Worm (Caenorhabditis elegans) whole organism, L4 larva: ENCODE results near the gene cpr-1.

ENCODE experiments used
- F37D6.2 ChIP-seq: sonication (generic microtip); optimal IDR thresholded peaks from 2 replicates; lab custom pipeline; 2016; ENCODE audit warnings: mild to moderate bottlenecking, missing genetic modification characterization, missing compliant biosample characterization
- F44E2.7 ChIP-seq: fragments of 200-800 bp; sonication (Bioruptor generic); IDR thresholded peaks from 2 replicates; pipeline ENCODE4 v2.1.2; 2022; ENCODE audit warnings: missing genetic modification characterization, missing compliant biosample characterization
- T20F7.1 ChIP-seq: fragments of 200-800 bp; sonication (Bioruptor generic); optimal IDR thresholded peaks from 2 replicates; lab custom pipeline; 2018; ENCODE audit warnings: mild to moderate bottlenecking, missing genetic modification characterization, missing compliant biosample characterization
- Y48G9A.11 ChIP-seq: fragments of 200-800 bp; sonication (Bioruptor generic); IDR thresholded peaks from 2 replicates; pipeline ENCODE4 v1.3.6; 2022; ENCODE audit warnings: missing genetic modification reagents, missing genetic modification characterization, missing compliant biosample characterization
- Y5F2A.4 ChIP-seq: fragments of 200-800 bp; sonication (Bioruptor generic); optimal IDR thresholded peaks from 2 replicates; lab custom pipeline; 2018; ENCODE audit warnings: mild to moderate bottlenecking, missing genetic modification characterization, missing compliant biosample characterization
- Y75B8A.6 ChIP-seq: fragments of 200-800 bp; sonication (Bioruptor generic); IDR thresholded peaks from 2 replicates; pipeline ENCODE4 v1.3.6; 2022; ENCODE audit warnings: missing genetic modification reagents, missing genetic modification characterization, missing compliant biosample characterization
- ZK546.5 ChIP-seq, 2 experiments: sonication (generic microtip); optimal IDR thresholded peaks; 2 replicates each; lab custom pipeline; 2017; ENCODE audit warnings: missing biosample characterization in 2 of 2, missing genetic modification characterization in 2 of 2
- aha-1 ChIP-seq: fragments of 150-350 bp; peaks from one replicate; lab custom pipeline; 2014; ENCODE audit warnings: missing biosample characterization, missing genetic modification characterization
- arid-1 ChIP-seq: fragments of 200-800 bp; sonication (Bioruptor generic); conservative IDR thresholded peaks from 2 replicates; pipeline ENCODE4 v1.3.6; 2022; ENCODE audit warnings: missing genetic modification reagents, missing genetic modification characterization, missing compliant biosample characterization
- ceh-32 ChIP-seq: sonication (generic microtip); optimal IDR thresholded peaks from 2 replicates; lab custom pipeline; 2016; ENCODE audit warnings: mild to moderate bottlenecking, missing genetic modification characterization, missing compliant biosample characterization; ENCODE audit not compliant: poor library complexity
- ceh-82 ChIP-seq: sonication (generic microtip); optimal IDR thresholded peaks from 2 replicates; lab custom pipeline; 2017; ENCODE audit warnings: missing biosample characterization, missing genetic modification characterization
- dmd-8 ChIP-seq: fragments of 200-800 bp; sonication (Bioruptor generic); IDR thresholded peaks from 2 replicates; pipeline ENCODE4 v1.3.6; 2022; ENCODE audit warnings: missing genetic modification characterization, missing compliant biosample characterization
- dmd-9 ChIP-seq: fragments of 200-800 bp; sonication (Bioruptor generic); IDR thresholded peaks from 2 replicates; pipeline ENCODE4 v1.3.6; 2022; ENCODE audit warnings: missing genetic modification reagents, missing genetic modification characterization, missing compliant biosample characterization
- duxl-1 ChIP-seq: sonication (generic microtip); optimal IDR thresholded peaks from 2 replicates; lab custom pipeline; 2016; ENCODE audit warnings: mild to moderate bottlenecking, missing genetic modification characterization, moderate library complexity, missing compliant biosample characterization; ENCODE audit not compliant: poor library complexity
- fkh-10 ChIP-seq: fragments of 150-350 bp; optimal IDR thresholded peaks from 2 replicates; lab custom pipeline; 2014; ENCODE audit warnings: missing biosample characterization, missing genetic modification reagents, missing genetic modification characterization
- fos-1 ChIP-seq: fragments of 150-350 bp; optimal IDR thresholded peaks from 2 replicates; lab custom pipeline; 2014; ENCODE audit warnings: missing biosample characterization, missing genetic modification characterization
- hif-1 ChIP-seq, 2 experiments: sonication (generic microtip); optimal IDR thresholded peaks; 2 replicates each; lab custom pipeline; 2016 to 2017; ENCODE audit warnings: missing compliant biosample characterization in 2 of 2, missing genetic modification characterization in 2 of 2, missing genetic modification reagents in 2 of 2, missing genotype in 2 of 2, mild to moderate bottlenecking in 1 of 2
- hlh-11 ChIP-seq: fragments of 200-800 bp; sonication (Bioruptor generic); optimal IDR thresholded peaks from 2 replicates; lab custom pipeline; 2018; ENCODE audit warnings: mild to moderate bottlenecking, missing genetic modification characterization, missing compliant biosample characterization
- hlh-30 ChIP-seq: sonication (generic microtip); optimal IDR thresholded peaks from 2 replicates; lab custom pipeline; 2017; ENCODE audit warnings: antibody characterized with exemption, mild to moderate bottlenecking, missing genetic modification characterization, missing compliant biosample characterization; ENCODE audit not compliant: insufficient read depth
- jun-1 ChIP-seq: fragments of 150-350 bp; optimal IDR thresholded peaks from 2 replicates; lab custom pipeline; 2014; ENCODE audit warnings: missing biosample characterization, missing genetic modification reagents, missing genetic modification characterization
- lim-7 ChIP-seq: fragments of 200-800 bp; sonication (Bioruptor generic); IDR thresholded peaks from 2 replicates; pipeline ENCODE4 v1.3.6; 2022; ENCODE audit warnings: missing genetic modification characterization, missing compliant biosample characterization
- lin-1 ChIP-seq: fragments of 200-800 bp; sonication (Bioruptor generic); IDR thresholded peaks from 2 replicates; pipeline ENCODE4 v1.3.6; 2022; ENCODE audit warnings: missing genetic modification reagents, missing genetic modification characterization, missing compliant biosample characterization
- lin-13 ChIP-seq: fragments of 150-350 bp; optimal IDR thresholded peaks from 2 replicates; lab custom pipeline; 2014; ENCODE audit warnings: missing biosample characterization, missing genetic modification reagents, missing genetic modification characterization
- lin-29 ChIP-seq: fragments of 200-800 bp; sonication (Bioruptor generic); IDR thresholded peaks from 2 replicates; pipeline ENCODE4 v1.3.6; 2022; ENCODE audit warnings: missing genetic modification reagents, missing genetic modification characterization, missing compliant biosample characterization
- lin-38 ChIP-seq: fragments of 200-800 bp; sonication (Bioruptor generic); IDR thresholded peaks from 2 replicates; pipeline ENCODE4 v1.3.6; 2022; ENCODE audit warnings: missing genetic modification reagents, missing genetic modification characterization, missing compliant biosample characterization
- madf-5 ChIP-seq, 2 experiments: fragments of 200-800 bp; sonication (Bioruptor generic); IDR thresholded peaks; 2 replicates each; pipeline ENCODE4 v1.3.6; 2022; ENCODE audit warnings: missing compliant biosample characterization in 2 of 2, missing genetic modification characterization in 2 of 2
- mdl-1 ChIP-seq, 2 experiments: fragments of 150-350 bp in 1 of 2; sonication (generic microtip) in 1 of 2; optimal IDR thresholded peaks; 2 replicates each; lab custom pipeline; 2014 to 2017; ENCODE audit warnings: missing biosample characterization in 2 of 2, missing genetic modification characterization in 2 of 2
- mdt-29 ChIP-seq: fragments of 200-800 bp; sonication (Bioruptor generic); IDR thresholded peaks from 2 replicates; pipeline ENCODE4 v1.3.6; 2022; ENCODE audit warnings: missing genetic modification reagents, missing genetic modification characterization, missing compliant biosample characterization
- nhr-10 ChIP-seq: fragments of 150-350 bp; optimal IDR thresholded peaks from 2 replicates; lab custom pipeline; 2014; ENCODE audit warnings: missing biosample characterization, missing genetic modification characterization
- nhr-25 ChIP-seq: sonication (generic microtip); optimal IDR thresholded peaks from 2 replicates; lab custom pipeline; 2017; ENCODE audit warnings: missing genetic modification characterization, mild to moderate bottlenecking, missing compliant biosample characterization, antibody characterized with exemption, moderate library complexity, borderline replicate concordance; ENCODE audit not compliant: insufficient read depth
- nhr-28 ChIP-seq: fragments of 150-350 bp; optimal IDR thresholded peaks from 2 replicates; lab custom pipeline; 2014; ENCODE audit warnings: missing biosample characterization, missing genetic modification characterization
- nhr-42 ChIP-seq: fragments of 200-800 bp; sonication (Bioruptor generic); IDR thresholded peaks from 2 replicates; pipeline ENCODE4 v1.3.6; 2022; ENCODE audit warnings: missing genetic modification characterization, missing compliant biosample characterization
- nhr-48 ChIP-seq: sonication (generic microtip); optimal IDR thresholded peaks from 2 replicates; lab custom pipeline; 2016; ENCODE audit warnings: mild to moderate bottlenecking, missing genetic modification characterization, missing compliant biosample characterization
- nhr-77 ChIP-seq: fragments of 150-350 bp; optimal IDR thresholded peaks from 2 replicates; lab custom pipeline; 2014; ENCODE audit warnings: missing biosample characterization, missing genetic modification characterization
- pqm-1 ChIP-seq: sonication (generic microtip); optimal IDR thresholded peaks from 2 replicates; lab custom pipeline; 2017; ENCODE audit warnings: missing biosample characterization, missing genetic modification characterization
- saeg-2 ChIP-seq: fragments of 200-800 bp; sonication (Bioruptor generic); IDR thresholded peaks from 2 replicates; pipeline ENCODE4 v1.3.6; 2022; ENCODE audit warnings: missing genetic modification reagents, missing genetic modification characterization, missing compliant biosample characterization
- set-16 ChIP-seq: fragments of 200-800 bp; sonication (Bioruptor generic); IDR thresholded peaks from 2 replicates; pipeline ENCODE4 v1.3.6; 2022; ENCODE audit warnings: missing genetic modification reagents, missing genetic modification characterization, missing compliant biosample characterization
- snpc-4 ChIP-seq: fragments of 150-350 bp; optimal IDR thresholded peaks from 2 replicates; lab custom pipeline; 2014; ENCODE audit warnings: missing biosample characterization, missing genetic modification characterization
- tra-1 ChIP-seq: fragments of 200-800 bp; sonication (Bioruptor generic); IDR thresholded peaks from 2 replicates; pipeline ENCODE4 v1.3.6; 2022; ENCODE audit warnings: missing genetic modification reagents, missing genetic modification characterization, missing compliant biosample characterization
- unc-130 ChIP-seq: sonication (generic microtip); optimal IDR thresholded peaks from 2 replicates; lab custom pipeline; 2016; ENCODE audit warnings: missing genetic modification reagents, missing genetic modification characterization, missing compliant biosample characterization
- unc-39 ChIP-seq: sonication (generic microtip); optimal IDR thresholded peaks from 2 replicates; lab custom pipeline; 2017; ENCODE audit warnings: missing biosample characterization, missing genetic modification characterization
- unc-62 ChIP-seq, 3 experiments: fragments of 150-350 bp in 1 of 3; sonication (generic microtip); optimal IDR thresholded peaks in 2 of 3; peaks in 1 of 3; 1 replicate in 1 of 3; 2 replicates in 2 of 3; lab custom pipeline; 2014 to 2017; ENCODE audit warnings: missing biosample characterization in 3 of 3, missing genetic modification characterization in 3 of 3, missing genetic modification reagents in 3 of 3, missing genotype in 1 of 3
- zag-1 ChIP-seq: fragments of 150-350 bp; optimal IDR thresholded peaks from 2 replicates; lab custom pipeline; 2014; ENCODE audit warnings: missing biosample characterization, missing genetic modification characterization
- zfp-2 ChIP-seq: sonication (generic microtip); optimal IDR thresholded peaks from 2 replicates; lab custom pipeline; 2016; ENCODE audit warnings: mild to moderate bottlenecking, missing genetic modification characterization, missing compliant biosample characterization
- ztf-11 ChIP-seq: fragments of 150-350 bp; optimal IDR thresholded peaks from 2 replicates; lab custom pipeline; 2014; ENCODE audit warnings: missing biosample characterization, missing genetic modification characterization

cpr-1 gene

DNA sequence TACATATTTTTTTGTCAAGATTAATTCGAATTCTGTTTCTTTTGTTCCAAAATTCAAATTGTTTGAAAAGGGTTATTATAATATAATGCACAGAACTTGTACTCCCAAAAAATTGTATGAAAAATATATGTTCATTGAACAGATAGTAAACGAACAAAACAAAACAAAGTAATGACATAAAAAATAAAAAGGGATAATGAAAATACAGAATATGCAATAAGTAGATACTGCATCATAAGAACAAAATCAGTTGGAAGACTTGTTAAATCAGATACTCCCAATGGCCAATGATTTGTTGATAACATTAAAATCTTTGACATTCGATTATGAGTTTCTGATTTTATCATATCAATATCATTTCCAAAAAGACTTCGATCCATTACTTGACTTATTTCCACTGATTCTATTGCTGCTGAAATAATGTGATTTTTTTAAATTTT is 29.2 kb downstream of the cpr-1 start (continued):
- peak; percentile 74 for TF ChIP-seq T20F7.1
- TF ChIP-seq unc-39: no peak
- no peak for TF ChIP-seq dmd-8 (GFP tag; lab: Robert Waterston, UW)
- 0 out of 2 replicates have a peak, but pooled peaks have one; percentile 59 for TF ChIP-seq tra-1 (GFP tag; lab: Robert Waterston, UW)
- no peak for TF ChIP-seq pqm-1 (tag; lab: Kevin White, UChicago)
- no peak for TF ChIP-seq ceh-32 (tag; lab: Kevin White, UChicago)
- TF ChIP-seq dmd-9 (GFP tag; lab: Robert Waterston, UW): no peak
- no peak for TF ChIP-seq nhr-48 (tag; lab: Kevin White, UChicago)

ce11 chrV:12006495-12006894 is 31.1 kb downstream of the cpr-1 start, which contains the start of gene F57F5.3:
TSS of gene F57F5.3 (minus strand) at chrV:12006595.
- TF ChIP-seq snpc-4 (tag; lab: Kevin White, UChicago) (no peak), lin-13 (GFP tag; lab: Kevin White, UChicago) (no peak), nhr-77 (tag; lab: Kevin White, UChicago) (no peak), fkh-10 (GFP tag; lab: Kevin White, UChicago) (no peak), F44E2.7 (no peak), zfp-2 (tag; lab: Kevin White, UChicago) (no peak), aha-1 (tag; lab: Kevin White, UChicago) (no peak), hif-1 (tag; optimal IDR thresholded peaks at IDR 0.05; lab: Kevin White, UChicago) (no peak), lin-38 (GFP tag; lab: Robert Waterston, UW) (no peak), jun-1 (tag; lab: Kevin White, UChicago) (no peak), duxl-1 (no peak), Y75B8A.6 (GFP tag; lab: Robert Waterston, UW) (no peak), Y5F2A.4 (GFP tag; lab: Kevin White, UChicago) (no peak), ZK546.5 (tag; optimal IDR thresholded peaks at IDR 0.05; lab: Kevin White, UChicago) (no peak), F37D6.2 (no peak), fos-1 (no peak), arid-1 (GFP tag; lab: Robert Waterston, UW) (no peak), nhr-42 (GFP tag; lab: Robert Waterston, UW) (no peak), zag-1 (no peak), lin-29 (GFP tag; lab: Robert Waterston, UW) (no peak)

ce11 chrV:12011686-12012085 is 36.3 kb downstream of the cpr-1 start:
- TF ChIP-seq saeg-2 (GFP tag; lab: Robert Waterston, UW) (no peak), hlh-30 (tag; lab: Kevin White, UChicago) (peak; percentile 5), nhr-28 (tag; lab: Kevin White, UChicago) (peak; percentile 61), nhr-48 (tag; lab: Kevin White, UChicago) (no peak), fos-1 (no peak), lin-29 (GFP tag; lab: Robert Waterston, UW) (no peak), unc-130 (GFP tag; lab: Kevin White, UChicago) (no peak), unc-62 (GFP tag; optimal IDR thresholded peaks at IDR 0.05 in 1 of 2; lab: Kevin White, UChicago) (peak in 1 of 2 experiments; percentile 76), unc-62 (tag; optimal IDR thresholded peaks at IDR 0.05; lab: Kevin White, UChicago) (no peak), madf-5 (GFP tag; IDR thresholded peaks at IDR 0.05; lab: Robert Waterston, UW) (no peak)

DNA sequence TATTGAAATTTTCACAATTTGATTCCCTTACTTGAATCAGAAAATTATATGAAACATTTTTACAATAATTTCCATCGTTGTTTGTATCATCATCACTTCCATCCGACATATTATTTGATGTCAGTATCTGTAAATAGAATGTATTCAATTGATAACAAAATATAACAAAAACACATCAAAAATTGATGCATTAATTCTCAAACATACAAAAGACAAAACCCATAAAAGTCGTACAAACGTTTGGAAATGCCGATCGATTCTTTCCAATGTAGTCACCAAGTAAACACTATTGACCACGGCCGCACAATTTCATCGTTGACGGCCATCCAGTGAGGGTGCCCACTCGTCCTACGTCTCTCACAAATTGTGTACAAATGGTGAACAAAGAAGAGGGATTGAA is 37.9 kb downstream of the cpr-1 start, which contains the start of gene add-2:
Gene add-2 (minus strand): TSS at position 109 of the 400 bp plus-strand sequence.
- TF ChIP-seq T20F7.1 (no peak), lim-7 (no peak), unc-62 (GFP tag; optimal IDR thresholded peaks at IDR 0.05 in 1 of 2; lab: Kevin White, UChicago) (peak in 1 of 2 experiments; percentile 6), unc-62 (tag; optimal IDR thresholded peaks at IDR 0.05; lab: Kevin White, UChicago) (no peak), ztf-11 (tag; lab: Kevin White, UChicago) (no peak), hlh-11 (tag; lab: Kevin White, UChicago) (peak; percentile 29), saeg-2 (GFP tag; lab: Robert Waterston, UW) (no peak), Y48G9A.11 (GFP tag; lab: Robert Waterston, UW) (no peak), hlh-30 (tag; lab: Kevin White, UChicago) (no peak), fos-1 (no peak), mdt-29 (GFP tag; lab: Robert Waterston, UW) (no peak), jun-1 (tag; lab: Kevin White, UChicago) (no peak), nhr-10 (tag; lab: Kevin White, UChicago) (no peak), mdl-1 (tag; optimal IDR thresholded peaks at IDR 0.05; lab: Kevin White, UChicago) (no peak), nhr-28 (tag; lab: Kevin White, UChicago) (no peak), pqm-1 (tag; lab: Kevin White, UChicago) (peak; percentile 14), lin-1 (GFP tag; lab: Robert Waterston, UW) (no peak), set-16 (GFP tag; lab: Robert Waterston, UW) (no peak), ceh-82 (no peak), nhr-25 (tag; lab: Kevin White, UChicago) (no peak), snpc-4 (tag; lab: Kevin White, UChicago) (no peak), aha-1 (tag; lab: Kevin White, UChicago) (no peak)
